Fruit fly (Drosophila melanogaster): ENCODE data around the gene CG17026.
A peak's percentile ranks its signal among the peaks of the same experiment; 100 is the strongest.

The CG17026 gene

dm6 chr3L:15956448-15957010, 18.6 kb upstream of the CG17026 start, which contains the start of gene elgi:
Gene elgi, plus strand, starts transcription at chr3L:15956550.
- TF ChIP-seq Ets98B (GFP tag; IDR thresholded peaks at IDR 0.05) = peak; percentile 13; the same call in 1 of the 2 replicates
- TF ChIP-seq CG8301 (tag; optimal IDR thresholded peaks at IDR 0.05) = peak; percentile 22
- TF ChIP-seq CG12605 (GFP tag; IDR thresholded peaks at IDR 0.05) = no peak
- TF ChIP-seq Pif1A (GFP tag; optimal IDR thresholded peaks at IDR 0.05) = no peak
- TF ChIP-seq CG13204 (GFP tag; optimal IDR thresholded peaks at IDR 0.05) = no peak
- TF ChIP-seq CG8159 (tag; optimal IDR thresholded peaks at IDR 0.05) = no peak
- no peak for TF ChIP-seq D1 (tag; optimal IDR thresholded peaks at IDR 0.05)
- peak; percentile 14 for TF ChIP-seq EcR (GFP tag; optimal IDR thresholded peaks at IDR 0.05)
- no peak for TF ChIP-seq CG4496 (GFP tag; IDR thresholded peaks at IDR 0.05)
- peak; percentile 64 for TF ChIP-seq Pif1B (GFP tag; optimal IDR thresholded peaks at IDR 0.05)
- peak; percentile 35 for TF ChIP-seq CG34367 (tag; optimal IDR thresholded peaks at IDR 0.05)
- TF ChIP-seq CG14655 (GFP tag; optimal IDR thresholded peaks at IDR 0.05) = no peak
- no peak for TF ChIP-seq CG9948 (tag; optimal IDR thresholded peaks at IDR 0.05)
- peak; percentile 2 for TF ChIP-seq CG17806 (tag; optimal IDR thresholded peaks at IDR 0.05)
- no peak for TF ChIP-seq CG10348 (GFP tag; IDR thresholded peaks at IDR 0.05)
- TF ChIP-seq rn (GFP tag; IDR thresholded peaks at IDR 0.05) = no peak
- peak; percentile 45 for TF ChIP-seq CG15710 (tag; optimal IDR thresholded peaks at IDR 0.05)
- no peak for TF ChIP-seq CG32121 (GFP tag; IDR thresholded peaks at IDR 0.05)
- TF ChIP-seq gl (tag; optimal IDR thresholded peaks at IDR 0.05) = peak; percentile 29
- TF ChIP-seq fd96Ca (GFP tag; IDR thresholded peaks at IDR 0.05) = no peak
- TF ChIP-seq Snoo (tag; optimal IDR thresholded peaks at IDR 0.05) = peak; percentile 52

- TF ChIP-seq EcR (GFP tag; optimal IDR thresholded peaks at IDR 0.05) (peak; percentile 83), CG17806 (tag; optimal IDR thresholded peaks at IDR 0.05) (no peak), CG13204 (GFP tag; optimal IDR thresholded peaks at IDR 0.05) (no peak), Ets98B (GFP tag; IDR thresholded peaks at IDR 0.05) (peak; percentile 40; the same call in 1 of the 2 replicates), CG12605 (GFP tag; IDR thresholded peaks at IDR 0.05) (peak; percentile 64), CG8301 (tag; optimal IDR thresholded peaks at IDR 0.05) (no peak), CG9948 (tag; optimal IDR thresholded peaks at IDR 0.05) (no peak), CG34367 (tag; optimal IDR thresholded peaks at IDR 0.05) (peak; percentile 37), CG10348 (GFP tag; IDR thresholded peaks at IDR 0.05) (no peak), CG4496 (GFP tag; IDR thresholded peaks at IDR 0.05) (no peak), rn (GFP tag; IDR thresholded peaks at IDR 0.05) (no peak), fd96Ca (GFP tag; IDR thresholded peaks at IDR 0.05) (peak; percentile 22; the same call in 1 of the 3 replicates), CG15710 (tag; optimal IDR thresholded peaks at IDR 0.05) (no peak), D1 (tag; optimal IDR thresholded peaks at IDR 0.05) (no peak), Pif1B (GFP tag; optimal IDR thresholded peaks at IDR 0.05) (no peak), CG14655 (GFP tag; optimal IDR thresholded peaks at IDR 0.05) (no peak), Snoo (tag; optimal IDR thresholded peaks at IDR 0.05) (no peak), CG8159 (tag; optimal IDR thresholded peaks at IDR 0.05) (no peak), gl (tag; optimal IDR thresholded peaks at IDR 0.05) (peak; percentile 24), Pif1A (GFP tag; optimal IDR thresholded peaks at IDR 0.05) (no peak), CG32121 (GFP tag; IDR thresholded peaks at IDR 0.05) (no peak)
Measured at dm6 chr3L:15958612-15959315, 16.4 kb upstream of the CG17026 start, which contains the start of gene CG17032. Gene CG17032, plus strand, starts transcription at chr3L:15958843.

dm6 chr3L:15967588-15968500, 7.3 kb upstream of the CG17026 start, which contains the start of the genes Brr2 and CG10516:
Gene Brr2, minus strand, starts transcription at chr3L:15967872.
Gene CG10516, plus strand, starts transcription at chr3L:15968204.
- TF ChIP-seq CG8159 (tag; optimal IDR thresholded peaks at IDR 0.05) (no peak), CG4496 (GFP tag; IDR thresholded peaks at IDR 0.05) (no peak), CG15710 (tag; optimal IDR thresholded peaks at IDR 0.05) (peak; percentile 1), rn (GFP tag; IDR thresholded peaks at IDR 0.05) (no peak), fd96Ca (GFP tag; IDR thresholded peaks at IDR 0.05) (0 out of 3 replicates have a peak, but pooled peaks have one; percentile 33), CG9948 (tag; optimal IDR thresholded peaks at IDR 0.05) (no peak), CG13204 (GFP tag; optimal IDR thresholded peaks at IDR 0.05) (no peak), EcR (GFP tag; optimal IDR thresholded peaks at IDR 0.05) (peak; percentile 93)

dm6 chr3L:15968686-15969085, 6.5 kb upstream of the CG17026 start:
- no peak for TF ChIP-seq CG12605 (GFP tag; IDR thresholded peaks at IDR 0.05)
- no peak for TF ChIP-seq CG8159 (tag; optimal IDR thresholded peaks at IDR 0.05)
- TF ChIP-seq CG14655 (GFP tag; optimal IDR thresholded peaks at IDR 0.05) = no peak
- TF ChIP-seq CG4496 (GFP tag; IDR thresholded peaks at IDR 0.05) = no peak
- no peak for TF ChIP-seq CG10348 (GFP tag; IDR thresholded peaks at IDR 0.05)
- no peak for TF ChIP-seq D1 (tag; optimal IDR thresholded peaks at IDR 0.05)
- no peak for TF ChIP-seq CG17806 (tag; optimal IDR thresholded peaks at IDR 0.05)
- no peak for TF ChIP-seq CG13204 (GFP tag; optimal IDR thresholded peaks at IDR 0.05)
- TF ChIP-seq EcR (GFP tag; optimal IDR thresholded peaks at IDR 0.05) = no peak
- TF ChIP-seq CG15710 (tag; optimal IDR thresholded peaks at IDR 0.05) = no peak
- no peak for TF ChIP-seq CG9948 (tag; optimal IDR thresholded peaks at IDR 0.05)
- no peak for TF ChIP-seq CG8301 (tag; optimal IDR thresholded peaks at IDR 0.05)
- no peak for TF ChIP-seq CG32121 (GFP tag; IDR thresholded peaks at IDR 0.05)
- no peak for TF ChIP-seq Ets98B (GFP tag; IDR thresholded peaks at IDR 0.05)
- TF ChIP-seq rn (GFP tag; IDR thresholded peaks at IDR 0.05) = no peak
- TF ChIP-seq Snoo (tag; optimal IDR thresholded peaks at IDR 0.05) = no peak
